ENCODE assay signal across 6 fruit fly cellular contexts in genomic region chr3L:2466411-2467015, dm6.
A peak's percentile ranks its signal among the peaks of the same experiment; 100 is the strongest.
TF ChIP-seq lines count a peak whose summit lies in the region.

No protein-coding gene starts in this region.

- peak; percentile 99 for TF ChIP-seq CTCF in S2 (optimal IDR thresholded peaks at IDR 0.05; lab: Kevin White, UChicago)
- peak; percentile 98 for TF ChIP-seq CTCF in whole organism, embryonic (GFP tag; optimal IDR thresholded peaks at IDR 0.05; lab: Kevin White, UChicago)

TF ChIP-seq in whole organism, adult, 20 proteins besides CTCF, POLR2A, EP300 and RAD21 (continues in another document):
- peak; percentile 97 for TF ChIP-seq kay (GFP tag; lab: Kevin White, UChicago; ENCODE audit: borderline replicate concordance)
- TF ChIP-seq cic (GFP tag; optimal IDR thresholded peaks at IDR 0.05; lab: Kevin White, UChicago) = peak; percentile 43
- TF ChIP-seq toe (GFP tag; optimal IDR thresholded peaks at IDR 0.05; lab: Kevin White, UChicago) = no peak
- peak; percentile 3 for TF ChIP-seq CG7045 (GFP tag; optimal IDR thresholded peaks at IDR 0.05; lab: Kevin White, UChicago)
- no peak for TF ChIP-seq CG14711 (tag; optimal IDR thresholded peaks at IDR 0.05; lab: Kevin White, UChicago)
- peak; percentile 53 for TF ChIP-seq CG7101 (tag; optimal IDR thresholded peaks at IDR 0.05; lab: Kevin White, UChicago)
- TF ChIP-seq Hr96 (GFP tag; optimal IDR thresholded peaks at IDR 0.05; lab: Kevin White, UChicago) = peak; percentile 10
- peak; percentile 49 for TF ChIP-seq Mnt (GFP tag; optimal IDR thresholded peaks at IDR 0.05; lab: Kevin White, UChicago)
- no peak for TF ChIP-seq pad (GFP tag; optimal IDR thresholded peaks at IDR 0.05; lab: Kevin White, UChicago)
- TF ChIP-seq CG11617 (GFP tag; optimal IDR thresholded peaks at IDR 0.05; lab: Kevin White, UChicago) = no peak
- peak; percentile 49 for TF ChIP-seq CG1620 (GFP tag; optimal IDR thresholded peaks at IDR 0.05; lab: Kevin White, UChicago)
- peak; percentile 14 for TF ChIP-seq CG12768 (GFP tag; optimal IDR thresholded peaks at IDR 0.05; lab: Kevin White, UChicago)
- TF ChIP-seq CG33017 (tag; optimal IDR thresholded peaks at IDR 0.05; lab: Kevin White, UChicago) = peak; percentile 36
- no peak for TF ChIP-seq Clk (GFP tag; optimal IDR thresholded peaks at IDR 0.05; lab: Kevin White, UChicago)
- peak; percentile 36 for TF ChIP-seq CG5204 (GFP tag; optimal IDR thresholded peaks at IDR 0.05; lab: Kevin White, UChicago)
- TF ChIP-seq ovo (GFP tag; optimal IDR thresholded peaks at IDR 0.05; lab: Kevin White, UChicago) = peak; percentile 24
- peak; percentile 51 for TF ChIP-seq tj (GFP tag; optimal IDR thresholded peaks at IDR 0.05; lab: Kevin White, UChicago)
- peak; percentile 17 for TF ChIP-seq Crg-1 (GFP tag; optimal IDR thresholded peaks at IDR 0.05; lab: Kevin White, UChicago)

TF ChIP-seq in whole organism, embryonic, 481 proteins besides CTCF, POLR2A, EP300 and RAD21 (continues in another document):
- TF ChIP-seq CG31388 (GFP tag; optimal IDR thresholded peaks at IDR 0.05; lab: Kevin White, UChicago) (no peak), Deaf1 (tag; optimal IDR thresholded peaks at IDR 0.05; lab: Kevin White, UChicago) (peak; percentile 49), Atf6 (GFP tag; IDR thresholded peaks at IDR 0.05; lab: Robert Waterston, UW) (peak; percentile 36; the same call in 1 of the 2 replicates), CG9817 (tag; optimal IDR thresholded peaks at IDR 0.05; lab: Kevin White, UChicago) (no peak), CG43689 (GFP tag; IDR thresholded peaks at IDR 0.05; lab: Robert Waterston, UW) (no peak), ap (GFP tag; IDR thresholded peaks at IDR 0.05; lab: Robert Waterston, UW) (no peak), CG1647 (GFP tag; optimal IDR thresholded peaks at IDR 0.05; lab: Kevin White, UChicago) (no peak), ham (GFP tag; IDR thresholded peaks at IDR 0.05; lab: Robert Waterston, UW) (no peak), ato (GFP tag; IDR thresholded peaks at IDR 0.05; lab: Robert Waterston, UW; ENCODE audit: partially characterized antibody) (0 out of 2 replicates have a peak, but pooled peaks have one; percentile 25), CG3281 (GFP tag; optimal IDR thresholded peaks at IDR 0.05; lab: Kevin White, UChicago) (peak; percentile 1), CG3995 (GFP tag; optimal IDR thresholded peaks at IDR 0.05; lab: Kevin White, UChicago) (peak; percentile 26), CG10274 (GFP tag; optimal IDR thresholded peaks at IDR 0.05; lab: Kevin White, UChicago) (no peak), CG16813 (GFP tag; IDR thresholded peaks at IDR 0.05; lab: Robert Waterston, UW; ENCODE audit: partially characterized antibody) (peak; percentile 30; the same call in 1 of the 3 replicates), CG32532 (GFP tag; IDR thresholded peaks at IDR 0.05; lab: Robert Waterston, UW) (peak; percentile 65; the same call in 1 of the 2 replicates), wor (GFP tag; IDR thresholded peaks at IDR 0.05; lab: Robert Waterston, UW) (no peak), HHEX (GFP tag; optimal IDR thresholded peaks at IDR 0.05; lab: Kevin White, UChicago) (no peak), CkIIα-i1 (GFP tag; IDR thresholded peaks at IDR 0.05; lab: Robert Waterston, UW) (no peak), Myb (GFP tag; optimal IDR thresholded peaks at IDR 0.05; lab: Kevin White, UChicago) (peak; percentile 74)

TF ChIP-seq in whole organism, prepupa, 60 proteins besides CTCF, POLR2A, EP300 and RAD21 (continues in another document):
- TF ChIP-seq Sox102F (GFP tag; optimal IDR thresholded peaks at IDR 0.05; lab: Kevin White, UChicago) (peak; percentile 14), CG10669 (GFP tag; optimal IDR thresholded peaks at IDR 0.05; lab: Kevin White, UChicago) (no peak), CG7368 (GFP tag; optimal IDR thresholded peaks at IDR 0.05; lab: Kevin White, UChicago) (peak; percentile 23), fd59A (GFP tag; optimal IDR thresholded peaks at IDR 0.05; lab: Kevin White, UChicago) (no peak), esn (GFP tag; optimal IDR thresholded peaks at IDR 0.05; lab: Kevin White, UChicago) (peak; percentile 59), CG6276 (GFP tag; optimal IDR thresholded peaks at IDR 0.05; lab: Kevin White, UChicago) (peak; percentile 100), CG4318 (GFP tag; optimal IDR thresholded peaks at IDR 0.05; lab: Kevin White, UChicago) (no peak), CG31627 (GFP tag; optimal IDR thresholded peaks at IDR 0.05; lab: Kevin White, UChicago) (peak; percentile 9), Eip78C (GFP tag; lab: Kevin White, UChicago) (peak; percentile 71), fkh (GFP tag; optimal IDR thresholded peaks at IDR 0.05; lab: Kevin White, UChicago) (peak; percentile 83), cyc (GFP tag; optimal IDR thresholded peaks at IDR 0.05; lab: Kevin White, UChicago) (peak; percentile 18), CG6854 (GFP tag; optimal IDR thresholded peaks at IDR 0.05; lab: Kevin White, UChicago) (peak; percentile 41), CG3919 (GFP tag; optimal IDR thresholded peaks at IDR 0.05; lab: Kevin White, UChicago) (peak; percentile 38), lz (GFP tag; optimal IDR thresholded peaks at IDR 0.05; lab: Kevin White, UChicago) (no peak), CG11762 (GFP tag; optimal IDR thresholded peaks at IDR 0.05; lab: Kevin White, UChicago; ENCODE audit: insufficient read depth) (no peak), CG1621 (tag; optimal IDR thresholded peaks at IDR 0.05; lab: Kevin White, UChicago) (peak; percentile 82), OdsH (GFP tag; optimal IDR thresholded peaks at IDR 0.05; lab: Kevin White, UChicago) (no peak), CG8119 (GFP tag; IDR thresholded peaks at IDR 0.05; lab: Robert Waterston, UW) (peak; percentile 37; the same call in 1 of the 3 replicates), Ets21C (GFP tag; optimal IDR thresholded peaks at IDR 0.05; lab: Kevin White, UChicago) (no peak)

TF ChIP-seq in whole organism, pupa, 21 proteins besides CTCF, POLR2A, EP300 and RAD21:
- no peak for TF ChIP-seq CG34367 (tag; optimal IDR thresholded peaks at IDR 0.05; lab: Kevin White, UChicago)
- no peak for TF ChIP-seq Pif1A (GFP tag; optimal IDR thresholded peaks at IDR 0.05; lab: Kevin White, UChicago)
- TF ChIP-seq CG8301 (tag; optimal IDR thresholded peaks at IDR 0.05; lab: Kevin White, UChicago) = no peak
- TF ChIP-seq rn (GFP tag; IDR thresholded peaks at IDR 0.05; lab: Robert Waterston, UW) = no peak
- no peak for TF ChIP-seq CG10348 (GFP tag; IDR thresholded peaks at IDR 0.05; lab: Robert Waterston, UW)
- no peak for TF ChIP-seq CG32121 (GFP tag; IDR thresholded peaks at IDR 0.05; lab: Robert Waterston, UW)
- no peak for TF ChIP-seq D1 (tag; optimal IDR thresholded peaks at IDR 0.05; lab: Kevin White, UChicago)
- TF ChIP-seq CG17806 (tag; optimal IDR thresholded peaks at IDR 0.05; lab: Kevin White, UChicago) = no peak
- no peak for TF ChIP-seq CG15710 (tag; optimal IDR thresholded peaks at IDR 0.05; lab: Kevin White, UChicago)
- no peak for TF ChIP-seq CG14655 (GFP tag; optimal IDR thresholded peaks at IDR 0.05; lab: Kevin White, UChicago)
- TF ChIP-seq gl (tag; optimal IDR thresholded peaks at IDR 0.05; lab: Kevin White, UChicago) = peak; percentile 29
- TF ChIP-seq CG4496 (GFP tag; IDR thresholded peaks at IDR 0.05; lab: Robert Waterston, UW) = peak; percentile 49; the same call in 2 of the 3 replicates
- TF ChIP-seq Ets98B (GFP tag; IDR thresholded peaks at IDR 0.05; lab: Robert Waterston, UW) = peak; percentile 55; the same call in 1 of the 2 replicates
- peak; percentile 40; the same call in 1 of the 2 replicates for TF ChIP-seq CG12605 (GFP tag; IDR thresholded peaks at IDR 0.05; lab: Robert Waterston, UW)
- no peak for TF ChIP-seq Pif1B (GFP tag; optimal IDR thresholded peaks at IDR 0.05; lab: Kevin White, UChicago)
- TF ChIP-seq CG8159 (tag; optimal IDR thresholded peaks at IDR 0.05; lab: Kevin White, UChicago) = peak; percentile 2
- TF ChIP-seq CG9948 (tag; optimal IDR thresholded peaks at IDR 0.05; lab: Kevin White, UChicago) = no peak
- TF ChIP-seq fd96Ca (GFP tag; IDR thresholded peaks at IDR 0.05; lab: Robert Waterston, UW) = 0 out of 3 replicates have a peak, but pooled peaks have one; percentile 29
- TF ChIP-seq CG13204 (GFP tag; optimal IDR thresholded peaks at IDR 0.05; lab: Kevin White, UChicago) = peak; percentile 21
- TF ChIP-seq Snoo (tag; optimal IDR thresholded peaks at IDR 0.05; lab: Kevin White, UChicago) = peak; percentile 24
- TF ChIP-seq EcR (GFP tag; optimal IDR thresholded peaks at IDR 0.05; lab: Kevin White, UChicago) = peak; percentile 35

TF ChIP-seq in whole organism, wandering third instar larva, 38 proteins besides CTCF, POLR2A, EP300 and RAD21 (continues in another document):
- TF ChIP-seq h (GFP tag; optimal IDR thresholded peaks at IDR 0.05; lab: Kevin White, UChicago) = peak; percentile 38
- no peak for TF ChIP-seq usp (GFP tag; optimal IDR thresholded peaks at IDR 0.05; lab: Kevin White, UChicago)
- no peak for TF ChIP-seq Hr78 (GFP tag; optimal IDR thresholded peaks at IDR 0.05; lab: Kevin White, UChicago)
- TF ChIP-seq OdsH (GFP tag; optimal IDR thresholded peaks at IDR 0.05; lab: Kevin White, UChicago) = peak; percentile 24
- no peak for TF ChIP-seq sv (GFP tag; optimal IDR thresholded peaks at IDR 0.05; lab: Kevin White, UChicago)
- TF ChIP-seq Sp1 (GFP tag; optimal IDR thresholded peaks at IDR 0.05; lab: Kevin White, UChicago) = peak; percentile 2
- no peak for TF ChIP-seq N (GFP tag; optimal IDR thresholded peaks at IDR 0.05; lab: Kevin White, UChicago)
- peak in 1 of 2 experiments; percentile 28 for TF ChIP-seq foxo (GFP tag; optimal IDR thresholded peaks at IDR 0.05; lab: Kevin White, UChicago)
- TF ChIP-seq Myc (optimal IDR thresholded peaks at IDR 0.05; lab: Kevin White, UChicago) = peak; percentile 43
- TF ChIP-seq CrebA (GFP tag; optimal IDR thresholded peaks at IDR 0.05; lab: Kevin White, UChicago; ENCODE audit: borderline replicate concordance) = peak; percentile 36
- TF ChIP-seq psq (GFP tag; optimal IDR thresholded peaks at IDR 0.05; lab: Kevin White, UChicago) = no peak
- TF ChIP-seq Vsx2 (GFP tag; optimal IDR thresholded peaks at IDR 0.05; lab: Kevin White, UChicago; ENCODE audit: partially characterized antibody) = peak; percentile 28
- TF ChIP-seq sage (GFP tag; optimal IDR thresholded peaks at IDR 0.05; lab: Kevin White, UChicago) = peak; percentile 8
- no peak for TF ChIP-seq dmrt93B (GFP tag; optimal IDR thresholded peaks at IDR 0.05; lab: Kevin White, UChicago)
- TF ChIP-seq Dfd (GFP tag; optimal IDR thresholded peaks at IDR 0.05; lab: Kevin White, UChicago) = no peak
- no peak for TF ChIP-seq pan (optimal IDR thresholded peaks at IDR 0.05; lab: Kevin White, UChicago)
- peak; percentile 31 for TF ChIP-seq Hnf4 (GFP tag; optimal IDR thresholded peaks at IDR 0.05; lab: Kevin White, UChicago)
- TF ChIP-seq jim (GFP tag; optimal IDR thresholded peaks at IDR 0.05; lab: Kevin White, UChicago) = no peak
- no peak for TF ChIP-seq woc (GFP tag; optimal IDR thresholded peaks at IDR 0.05; lab: Kevin White, UChicago)
- TF ChIP-seq brk (GFP tag; optimal IDR thresholded peaks at IDR 0.05; lab: Kevin White, UChicago) = peak; percentile 32
- no peak for TF ChIP-seq CG9705 (GFP tag; optimal IDR thresholded peaks at IDR 0.05; lab: Kevin White, UChicago)
- TF ChIP-seq Jra (GFP tag; optimal IDR thresholded peaks at IDR 0.05; lab: Kevin White, UChicago) = no peak
- peak; percentile 4 for TF ChIP-seq HLH106 (tag; optimal IDR thresholded peaks at IDR 0.05; lab: Kevin White, UChicago)
